Worm (Caenorhabditis elegans) whole organism, L3 larva: ENCODE data around the gene F56D6.20.

Experiments used
- ama-1 ChIP-seq: fragments of 150-350 bp; optimal IDR thresholded peaks from 2 replicates; lab custom pipeline; 2018
- ceh-82 ChIP-seq: fragments of 150-350 bp; optimal IDR thresholded peaks from 2 replicates; lab custom pipeline; 2014; ENCODE audit warnings: missing biosample characterization, missing genetic modification characterization
- egl-27 ChIP-seq: sonication (generic microtip); optimal IDR thresholded peaks from 4 replicates; lab custom pipeline; 2017; ENCODE audit warnings: missing biosample characterization, missing genetic modification reagents, missing genetic modification characterization
- elt-3 ChIP-seq, 3 experiments: fragments of 150-350 bp in 1 of 3; sonication (generic microtip) in 2 of 3; optimal IDR thresholded peaks; 2 replicates in 2 of 3; 4 replicates in 1 of 3; lab custom pipeline; 2014 to 2017; ENCODE audit warnings: missing biosample characterization in 3 of 3, missing genetic modification characterization in 3 of 3
- lin-39 ChIP-seq: fragments of 150-350 bp; optimal IDR thresholded peaks from 2 replicates; lab custom pipeline; 2018; ENCODE audit warnings: missing biosample characterization, missing genetic modification reagents, missing genetic modification characterization
- nhr-237 ChIP-seq: fragments of 150-350 bp; optimal IDR thresholded peaks from 2 replicates; lab custom pipeline; 2014; ENCODE audit warnings: missing biosample characterization, missing genetic modification characterization
- nhr-28 ChIP-seq: fragments of 150-350 bp; optimal IDR thresholded peaks from 2 replicates; lab custom pipeline; 2014; ENCODE audit warnings: missing biosample characterization, missing genetic modification characterization
- nhr-77 ChIP-seq: fragments of 150-350 bp; optimal IDR thresholded peaks from 2 replicates; lab custom pipeline; 2014; ENCODE audit warnings: missing biosample characterization, missing genetic modification characterization
- snpc-4 ChIP-seq: fragments of 150-350 bp; optimal IDR thresholded peaks from 2 replicates; lab custom pipeline; 2014; ENCODE audit warnings: missing biosample characterization, missing genetic modification characterization
- unc-62 ChIP-seq: fragments of 150-350 bp; sonication (generic microtip); optimal IDR thresholded peaks from 4 replicates; lab custom pipeline; 2014; ENCODE audit warnings: missing biosample characterization, missing genetic modification reagents, missing genetic modification characterization
- zag-1 ChIP-seq: fragments of 150-350 bp; optimal IDR thresholded peaks from 2 replicates; lab custom pipeline; 2014; ENCODE audit warnings: missing biosample characterization, missing genetic modification characterization
- ztf-11 ChIP-seq: fragments of 150-350 bp; optimal IDR thresholded peaks from 2 replicates; lab custom pipeline; 2014; ENCODE audit warnings: missing biosample characterization, missing genetic modification characterization
- ztf-4 ChIP-seq: fragments of 150-350 bp; optimal IDR thresholded peaks from 2 replicates; lab custom pipeline; 2014; ENCODE audit warnings: missing biosample characterization, missing genetic modification characterization

DNA sequence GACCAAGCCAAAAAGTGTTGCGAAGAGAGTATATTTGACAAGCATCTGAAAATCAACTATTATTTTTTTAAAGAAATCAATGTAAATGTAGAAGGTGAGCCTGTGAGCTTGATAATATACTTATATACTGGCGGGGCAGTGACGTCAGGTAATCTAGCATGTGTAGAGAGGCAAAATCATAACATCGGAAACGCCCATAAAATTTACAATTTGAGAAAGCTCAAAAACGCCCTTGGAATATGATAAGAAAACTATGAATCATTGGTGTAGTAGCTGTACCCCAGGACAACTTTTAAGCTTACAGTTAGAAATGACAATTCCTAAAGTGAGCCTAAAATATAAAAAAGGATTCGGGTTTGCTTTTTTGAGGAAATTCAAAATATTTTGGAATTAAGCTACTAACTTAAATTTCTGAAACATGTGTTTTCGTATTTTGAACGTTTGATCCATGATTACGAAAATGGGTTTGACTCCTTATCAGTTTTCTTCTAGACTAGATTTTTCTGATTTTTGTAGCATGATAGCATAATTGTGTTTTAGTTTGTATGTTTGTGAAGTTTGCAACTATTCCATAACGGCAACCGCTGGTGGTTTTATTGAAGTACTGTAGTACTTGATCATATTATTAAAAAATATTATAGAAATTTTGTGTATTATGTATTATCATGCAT, 29.1 kb downstream of the F56D6.20 start, which contains the start of gene clec-174:
- TF ChIP-seq ztf-4, result no peak
- TF ChIP-seq ztf-11, result no peak
- TF ChIP-seq nhr-28 (tag; lab: Kevin White, UChicago), result no peak
- TF ChIP-seq unc-62 (GFP tag; lab: Kevin White, UChicago), result no peak
- TF ChIP-seq nhr-77 (tag; lab: Kevin White, UChicago), result no peak
- no peak for TF ChIP-seq zag-1 (tag; lab: Kevin White, UChicago)
- TF ChIP-seq nhr-237 (tag; lab: Kevin White, UChicago), result no peak
- TF ChIP-seq elt-3 (tag; optimal IDR thresholded peaks at IDR 0.05; lab: Kevin White, UChicago), result no peak
- TF ChIP-seq egl-27 (tag; lab: Kevin White, UChicago), result no peak
- TF ChIP-seq lin-39 (tag; lab: Kevin White, UChicago), result no peak
- no peak for TF ChIP-seq ama-1 (lab: Kevin White, UChicago)
- no peak for TF ChIP-seq snpc-4 (tag; lab: Kevin White, UChicago)
- TF ChIP-seq ceh-82, result no peak
